Worm (Caenorhabditis elegans): ENCODE results near the gene R31.2.

DNA sequence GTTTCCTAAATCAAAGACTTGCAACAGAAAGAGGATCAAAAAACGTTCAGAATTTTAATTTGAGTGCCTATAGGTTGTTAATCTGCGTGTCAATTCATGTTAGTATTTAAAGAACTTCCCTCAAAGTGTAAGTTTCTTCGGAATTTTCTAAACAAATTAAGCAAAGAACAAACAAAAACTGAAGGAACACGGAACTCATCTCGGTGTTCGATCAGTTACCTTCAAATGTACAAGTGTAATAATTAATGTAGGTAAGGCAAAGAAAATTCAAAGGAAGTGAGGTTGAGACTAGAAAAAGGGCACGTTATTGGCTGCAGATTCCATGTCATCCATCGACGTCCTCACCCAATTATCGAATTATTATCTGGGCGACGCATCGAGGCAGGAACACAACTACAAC, 23.4 kb upstream of the R31.2 start, which contains the start of gene K12G11.6:
- TF ChIP-seq ceh-91 (GFP tag; IDR thresholded peaks at IDR 0.05) (no peak), ceh-40 (GFP tag; IDR thresholded peaks at IDR 0.05) (no peak), tbp1 (GFP tag; optimal IDR thresholded peaks at IDR 0.05) (no peak), F23B12.7 (tag; optimal IDR thresholded peaks at IDR 0.05; ENCODE audit: insufficient read depth) (no peak), nfya-1 (tag; optimal IDR thresholded peaks at IDR 0.05; ENCODE audit: borderline replicate concordance, insufficient read depth) (no peak), mes-4 (tag; optimal IDR thresholded peaks at IDR 0.05) (no peak), mxl-1 (tag; optimal IDR thresholded peaks at IDR 0.05) (no peak), pha-4 (tag; optimal IDR thresholded peaks at IDR 0.05) (no peak), hrde-1 (tag; optimal IDR thresholded peaks at IDR 0.05; ENCODE audit: borderline replicate concordance) (no peak), hmg-20 (GFP tag; IDR thresholded peaks at IDR 0.05) (no peak), Y53G8AR.9 (GFP tag; conservative IDR thresholded peaks at IDR 0.05) (no peak), him-1 (tag; optimal IDR thresholded peaks at IDR 0.05) (no peak)

All from whole organism, young adult.